Fruit fly (Drosophila melanogaster): ENCODE results near the gene CG2694.

dm6 chrX:2682832-2683231 is 31.0 kb upstream of the CG2694 start, which contains the start of gene CG2652:
- no peak for TF ChIP-seq CG14655 (GFP tag; optimal IDR thresholded peaks at IDR 0.05)
- TF ChIP-seq rn (GFP tag; IDR thresholded peaks at IDR 0.05): no peak
- no peak for TF ChIP-seq EcR (GFP tag; optimal IDR thresholded peaks at IDR 0.05)
- TF ChIP-seq CG8301 (tag; optimal IDR thresholded peaks at IDR 0.05): no peak
- TF ChIP-seq CG4496 (GFP tag; IDR thresholded peaks at IDR 0.05): no peak
- TF ChIP-seq fd96Ca (GFP tag; IDR thresholded peaks at IDR 0.05): no peak
- TF ChIP-seq CG15710 (tag; optimal IDR thresholded peaks at IDR 0.05): no peak
- no peak for TF ChIP-seq CG32121 (GFP tag; IDR thresholded peaks at IDR 0.05)
